Fruit fly (Drosophila melanogaster): ENCODE data around the gene Cds.

Cds gene

DNA sequence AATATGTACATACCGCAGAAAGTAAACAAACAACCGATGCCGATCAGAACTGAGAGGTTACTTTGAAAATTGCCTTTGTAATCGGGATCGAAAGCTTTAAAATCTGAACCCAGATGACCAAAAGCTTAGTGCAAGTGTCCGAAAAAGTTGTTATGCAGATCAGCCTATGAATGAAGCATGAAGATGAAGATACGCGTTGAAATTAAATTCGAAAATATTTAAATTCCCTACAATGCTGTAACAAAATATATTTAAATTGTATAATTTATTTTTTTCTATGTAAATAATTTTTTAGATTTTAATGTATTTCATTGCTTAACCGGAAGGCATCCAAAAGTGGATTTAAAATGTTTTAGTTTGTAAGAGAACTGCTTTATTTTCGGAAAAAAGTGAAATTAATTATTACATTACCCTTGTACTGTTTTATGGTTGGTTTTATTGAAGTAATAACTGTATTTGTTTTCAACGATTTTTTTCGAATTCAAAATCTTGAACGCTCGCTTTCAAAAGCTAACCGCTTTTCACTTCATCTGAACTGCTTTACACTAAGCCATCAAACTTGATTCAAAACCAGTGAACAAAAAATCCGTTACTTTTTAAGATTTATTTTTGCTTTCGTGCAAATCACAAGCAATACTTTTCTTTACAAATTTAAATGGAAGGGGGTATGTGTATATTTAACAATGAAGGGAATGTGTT is 32.3 kb downstream of the Cds start, which contains the start of gene CG43886:
CG43886 (minus strand) TSS at position 51 of the 699 bp plus-strand sequence.
- TF ChIP-seq CG8478 (optimal IDR thresholded peaks at IDR 0.05), result no peak
- no peak for TF ChIP-seq CTCF (optimal IDR thresholded peaks at IDR 0.05)

DNA sequence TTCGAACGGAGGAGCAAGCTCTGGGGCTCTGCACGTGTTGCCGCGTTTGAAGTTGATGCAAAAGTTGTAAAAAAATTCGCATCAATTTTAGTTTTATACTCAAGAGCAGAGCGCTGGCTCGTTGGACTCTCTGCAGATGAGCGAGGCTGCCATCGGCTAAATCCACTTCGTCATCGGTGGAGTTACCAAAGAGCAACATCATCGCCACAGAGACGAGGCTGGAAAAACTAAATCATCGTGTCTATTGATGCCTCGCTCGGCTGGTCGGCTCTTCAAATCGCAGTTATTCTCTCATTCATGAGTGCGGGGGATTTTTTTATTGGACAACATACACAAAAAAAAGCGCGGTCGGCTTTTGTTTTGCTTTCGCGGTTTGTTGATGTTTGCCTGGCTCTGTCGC is 37.9 kb downstream of the Cds start, which contains the start of gene CG13675:
CG13675 (minus strand) TSS at position 83 of the 400 bp plus-strand sequence.
- no peak for TF ChIP-seq CTCF (optimal IDR thresholded peaks at IDR 0.05)
- no peak for TF ChIP-seq CG8478 (optimal IDR thresholded peaks at IDR 0.05)

DNA sequence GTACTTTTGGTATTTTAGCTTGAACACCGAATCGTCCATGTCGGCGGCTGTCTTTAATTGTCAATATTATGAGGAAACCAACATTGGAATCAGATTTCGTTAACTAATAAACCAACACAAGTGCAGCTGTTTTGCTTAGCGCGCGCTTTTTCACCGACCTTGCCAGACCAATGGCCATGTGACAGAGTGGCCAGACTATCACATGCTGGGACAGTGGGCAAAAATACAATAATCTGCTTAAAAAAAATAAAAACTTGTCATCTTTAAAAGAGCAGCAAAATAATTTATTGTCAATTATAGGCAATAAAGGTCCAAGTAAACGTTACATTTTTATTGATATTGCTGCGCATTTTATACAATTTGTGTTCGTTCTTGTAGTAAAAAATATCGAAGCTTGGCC is 48.3 kb downstream of the Cds start, which contains the start of gene RecQ4:
RecQ4 (minus strand) TSS at position 161 of the 400 bp plus-strand sequence.
- TF ChIP-seq CG8478 (optimal IDR thresholded peaks at IDR 0.05), result no peak
- no peak for TF ChIP-seq CTCF (optimal IDR thresholded peaks at IDR 0.05)

DNA sequence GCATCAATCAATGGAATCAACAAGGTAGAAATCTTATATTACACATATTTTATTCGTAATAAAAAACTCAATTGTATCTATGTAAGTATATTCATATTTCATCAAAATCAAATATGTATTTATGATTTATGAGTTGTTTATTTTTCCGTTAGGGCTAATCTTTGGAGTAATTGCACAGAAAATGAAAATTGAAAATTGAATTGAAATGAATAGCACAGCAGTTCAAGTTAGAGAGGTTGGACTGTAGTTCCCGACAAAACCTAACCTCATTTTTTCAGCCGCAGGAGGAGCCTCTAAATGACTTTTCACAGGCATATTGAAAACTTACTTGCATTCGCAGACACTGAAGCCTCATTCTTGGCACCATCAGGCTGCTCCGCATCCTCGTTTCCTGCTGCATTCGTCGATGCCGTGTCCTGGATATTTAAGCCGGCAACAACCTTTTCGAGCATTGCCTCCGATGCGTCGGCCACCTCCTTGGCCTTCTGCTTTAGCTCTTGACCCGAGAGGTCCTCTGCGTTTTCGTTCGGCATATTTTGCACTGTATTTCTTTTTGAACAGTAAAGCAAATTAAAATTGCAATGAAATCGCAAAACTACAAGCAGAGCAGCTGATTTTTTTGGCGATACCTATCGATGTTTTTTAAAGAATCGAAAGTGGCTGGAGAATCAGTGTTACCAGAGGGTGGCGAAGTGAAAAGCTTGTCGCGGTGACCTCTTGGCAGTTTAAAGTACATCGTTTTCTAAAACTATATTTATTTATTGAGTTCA is 50.4 kb downstream of the Cds start, which contains the start of gene Nmt:
Nmt (minus strand) TSS at position 635 of the 770 bp plus-strand sequence.
- no peak for TF ChIP-seq CTCF (optimal IDR thresholded peaks at IDR 0.05)
- TF ChIP-seq CG8478 (optimal IDR thresholded peaks at IDR 0.05), result no peak

DNA sequence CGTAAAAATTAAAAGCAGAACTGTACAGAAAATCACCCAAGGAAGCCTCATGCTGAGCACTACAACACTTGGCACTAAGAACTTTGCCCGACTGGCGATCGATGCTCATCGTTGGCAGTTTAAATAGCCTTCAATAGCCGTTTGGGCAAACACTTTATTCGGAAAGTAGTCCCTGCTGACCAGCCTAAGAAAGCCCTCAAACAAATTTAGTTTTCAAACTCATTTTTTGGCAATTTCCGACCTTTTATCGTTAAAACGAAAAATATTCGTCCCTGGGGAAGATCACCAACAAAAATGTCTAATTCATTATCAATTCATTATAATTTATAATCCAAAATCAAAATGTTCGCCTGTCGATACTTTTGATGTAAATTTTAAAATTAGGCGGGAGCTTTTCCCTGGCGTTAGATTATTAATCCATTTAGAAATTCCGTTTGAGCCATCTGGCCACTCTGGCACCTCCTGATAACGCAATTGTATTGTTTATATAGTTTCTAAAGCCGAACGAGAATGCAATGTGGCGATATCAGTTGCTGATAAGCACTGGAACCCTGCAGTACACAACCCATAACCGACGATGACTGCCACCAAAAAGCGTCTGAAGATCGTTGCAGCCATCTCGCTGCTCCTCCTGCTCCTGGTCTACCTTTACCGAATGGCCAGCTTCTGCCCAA is 53.0 kb downstream of the Cds start, which contains the start of the genes mthl7 and Uxs:
mthl7 (minus strand) TSS at position 51 of the 674 bp plus-strand sequence.
Uxs (plus strand) TSS at position 460 of the 674 bp plus-strand sequence.
- TF ChIP-seq CG8478 (optimal IDR thresholded peaks at IDR 0.05), result no peak
- TF ChIP-seq CTCF (optimal IDR thresholded peaks at IDR 0.05), result no peak

Data from S2 (cell line).